Worm (Caenorhabditis elegans): ENCODE results near the gene col-127.
"Not testable (repeated sequence)": the region's sequence is repeated elsewhere in the genome, so short reads cannot be mapped to it uniquely, and the experiment has no call there.

Gene col-127

DNA sequence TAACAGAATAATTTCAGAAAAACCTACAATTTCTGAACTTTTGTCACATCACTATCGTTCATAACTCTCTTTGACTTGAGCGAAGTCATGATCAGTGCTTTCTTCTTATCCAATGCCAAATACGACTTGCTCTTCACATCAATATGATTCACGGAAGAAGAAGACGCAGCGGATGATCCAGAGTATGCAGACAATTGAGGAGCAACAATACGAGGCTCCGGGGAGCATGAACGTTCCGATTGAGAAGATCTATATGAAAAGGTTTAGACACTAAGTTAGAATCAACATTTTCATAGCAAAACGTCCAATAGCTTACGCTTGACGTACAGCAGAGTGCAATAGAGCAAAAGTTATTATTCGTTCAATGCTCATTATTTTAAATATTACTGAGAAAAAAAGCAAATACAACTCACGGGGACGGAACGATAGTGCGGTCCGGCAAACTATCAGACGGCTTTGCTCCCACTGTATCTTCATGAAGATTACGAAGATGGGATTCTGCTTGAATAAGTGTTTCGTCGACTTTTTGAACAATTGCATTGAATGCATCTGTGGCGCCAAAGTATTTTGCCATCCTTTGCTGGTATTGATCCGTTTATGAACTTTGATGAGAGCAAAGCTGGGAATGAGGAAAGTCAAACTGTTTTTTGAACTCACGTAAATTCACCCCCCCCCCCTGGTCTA is 5.3 kb downstream of the col-127 start, which contains the start of gene C05C12.5:
TSS of gene C05C12.5 (minus strand) at position 642 of the 684 bp plus-strand sequence.
- TF ChIP-seq ceh-43 (GFP tag; optimal IDR thresholded peaks at IDR 0.05) (no peak), unc-39 (tag; optimal IDR thresholded peaks at IDR 0.05) (no peak), unc-62 (GFP tag; optimal IDR thresholded peaks at IDR 0.05) (no peak), bed-3 (GFP tag; optimal IDR thresholded peaks at IDR 0.05) (no peak), M03D4.4 (tag; optimal IDR thresholded peaks at IDR 0.05) (no peak), lsy-2 (tag; optimal IDR thresholded peaks at IDR 0.05) (no peak), snpc-4 (tag; optimal IDR thresholded peaks at IDR 0.05) (no peak), flh-1 (GFP tag; optimal IDR thresholded peaks at IDR 0.05) (no peak), ceh-83 (GFP tag; optimal IDR thresholded peaks at IDR 0.05) (no peak), lin-13 (tag; optimal IDR thresholded peaks at IDR 0.05) (no peak)

- TF ChIP-seq ceh-39 (tag; optimal IDR thresholded peaks at IDR 0.05): no peak
- no peak for TF ChIP-seq nhr-237 (tag; optimal IDR thresholded peaks at IDR 0.05)
- no peak for TF ChIP-seq unc-62 (GFP tag; optimal IDR thresholded peaks at IDR 0.05)
- TF ChIP-seq tbx-8 (GFP tag; optimal IDR thresholded peaks at IDR 0.05): no peak
- no peak for TF ChIP-seq nhr-2 (tag; optimal IDR thresholded peaks at IDR 0.05)
- no peak for TF ChIP-seq lsy-2 (tag; optimal IDR thresholded peaks at IDR 0.05)
- no peak for TF ChIP-seq zip-8 (tag; optimal IDR thresholded peaks at IDR 0.05)
- TF ChIP-seq cnd-1 (tag; optimal IDR thresholded peaks at IDR 0.05): no peak
- TF ChIP-seq ham-2 (GFP tag; optimal IDR thresholded peaks at IDR 0.05): no peak
- no peak for TF ChIP-seq bed-3 (GFP tag; optimal IDR thresholded peaks at IDR 0.05)
- TF ChIP-seq elt-1 (tag; optimal IDR thresholded peaks at IDR 0.05; ENCODE audit: borderline replicate concordance, insufficient read depth): no peak
- no peak for TF ChIP-seq snpc-4 (tag; optimal IDR thresholded peaks at IDR 0.05)
- no peak for TF ChIP-seq unc-39 (tag; optimal IDR thresholded peaks at IDR 0.05)
- TF ChIP-seq sptf-1 (tag; optimal IDR thresholded peaks at IDR 0.05): no peak
Measured at ce11 chrIV:11259485-11259972, 6.5 kb downstream of the col-127 start, which contains the start of gene gtl-1. Gene gtl-1, minus strand, starts transcription at chrIV:11259535.

DNA sequence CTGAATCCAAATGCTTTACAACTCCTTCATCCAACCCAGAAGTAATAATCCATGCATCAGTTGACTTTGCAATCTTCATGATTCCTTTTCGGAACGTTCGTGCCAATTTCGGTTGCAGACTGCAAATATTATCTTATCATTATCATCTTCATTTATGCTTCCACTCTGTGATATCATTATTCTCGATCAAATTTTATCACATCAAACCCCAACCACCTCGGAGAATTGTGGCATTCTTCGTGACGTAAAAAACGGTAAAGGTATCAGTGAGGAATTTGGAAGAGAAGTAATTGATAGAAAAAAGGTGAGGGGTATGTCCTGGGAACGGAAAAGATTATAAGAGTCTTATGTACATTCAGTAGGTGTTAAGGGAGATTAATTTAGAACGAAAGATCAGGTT is 8.5 kb downstream of the col-127 start:
- TF ChIP-seq ceh-83 (GFP tag; optimal IDR thresholded peaks at IDR 0.05): no peak
- TF ChIP-seq nhr-237 (tag; optimal IDR thresholded peaks at IDR 0.05): no peak
- no peak for TF ChIP-seq mab-5 (tag; optimal IDR thresholded peaks at IDR 0.05)
- no peak for TF ChIP-seq bed-3 (GFP tag; optimal IDR thresholded peaks at IDR 0.05)
- no peak for TF ChIP-seq sem-2 (GFP tag; optimal IDR thresholded peaks at IDR 0.05)
- no peak for TF ChIP-seq nhr-76 (tag; optimal IDR thresholded peaks at IDR 0.05)
- TF ChIP-seq ceh-43 (GFP tag; optimal IDR thresholded peaks at IDR 0.05): no peak
- no peak for TF ChIP-seq mls-2 (tag; optimal IDR thresholded peaks at IDR 0.05)
- no peak for TF ChIP-seq mep-1 (tag; optimal IDR thresholded peaks at IDR 0.05)

DNA sequence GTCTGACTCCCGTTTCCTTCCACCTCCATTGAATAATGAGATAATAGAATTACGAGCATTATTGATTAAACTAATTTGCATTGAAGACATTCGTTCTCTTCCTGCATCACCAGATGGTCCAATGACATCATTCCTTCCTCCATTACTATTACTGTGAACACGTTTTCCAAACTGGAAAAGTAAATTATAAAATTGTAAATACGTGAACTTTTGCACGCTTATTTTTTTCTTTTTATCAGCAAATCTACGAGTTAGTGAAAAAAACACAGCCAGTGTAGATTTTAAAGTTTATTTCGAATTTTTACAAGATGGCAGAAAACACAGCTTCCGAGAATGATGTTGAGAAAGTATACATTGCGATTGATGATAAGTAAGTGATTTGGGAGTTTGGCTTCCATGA is 12.3 kb downstream of the col-127 start, which contains the start of gene C05C12.1:
TSS of gene C05C12.1 (plus strand) at position 301 of the 400 bp plus-strand sequence.
- not testable (repeated sequence) for TF ChIP-seq mab-5 (tag; optimal IDR thresholded peaks at IDR 0.05); elt-1 (tag; optimal IDR thresholded peaks at IDR 0.05; ENCODE audit: borderline replicate concordance, insufficient read depth); ceh-83 (GFP tag; optimal IDR thresholded peaks at IDR 0.05)

DNA sequence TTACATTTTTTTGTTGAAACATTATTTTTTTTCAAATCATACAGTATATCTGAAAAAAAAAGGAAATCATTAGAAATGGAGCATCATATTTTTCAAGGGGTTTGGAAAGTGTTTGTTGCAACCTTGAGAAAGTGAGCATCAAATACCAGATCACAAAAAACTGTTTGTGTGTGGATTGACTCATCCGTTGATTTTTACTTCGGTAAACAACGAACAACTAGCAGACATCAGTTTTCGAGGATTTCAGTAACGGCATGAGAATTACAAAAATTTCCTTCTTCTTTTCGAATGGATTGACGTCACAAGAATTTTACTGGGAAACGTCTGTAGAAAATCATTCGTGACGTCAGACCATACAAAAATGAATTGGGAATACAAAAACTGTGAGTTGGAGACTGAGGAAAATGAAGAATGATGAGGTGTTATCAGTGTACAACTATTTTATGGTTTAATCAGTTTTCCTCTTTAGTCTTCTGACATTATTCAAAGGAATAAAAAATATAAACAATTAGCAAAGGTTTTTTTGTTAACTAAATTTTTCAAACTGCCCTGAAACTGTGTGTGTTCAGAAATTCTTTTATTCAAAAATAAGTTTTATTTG is 17.9 kb downstream of the col-127 start, which contains the start of gene C05C12.4:
TSS of gene C05C12.4 (minus strand) at position 51 of the 601 bp plus-strand sequence.
- TF ChIP-seq flh-1 (GFP tag; optimal IDR thresholded peaks at IDR 0.05) (no peak), nhr-237 (tag; optimal IDR thresholded peaks at IDR 0.05) (no peak), ceh-39 (tag; optimal IDR thresholded peaks at IDR 0.05) (no peak), ceh-43 (GFP tag; optimal IDR thresholded peaks at IDR 0.05) (no peak), ces-1 (GFP tag; optimal IDR thresholded peaks at IDR 0.05) (no peak), tbx-8 (GFP tag; optimal IDR thresholded peaks at IDR 0.05) (no peak), nhr-2 (tag; optimal IDR thresholded peaks at IDR 0.05) (no peak), elt-1 (tag; optimal IDR thresholded peaks at IDR 0.05; ENCODE audit: borderline replicate concordance, insufficient read depth) (no peak), drap-1 (GFP tag; optimal IDR thresholded peaks at IDR 0.05) (no peak), blmp-1 (tag; optimal IDR thresholded peaks at IDR 0.05) (no peak), lin-13 (tag; optimal IDR thresholded peaks at IDR 0.05) (no peak), ceh-83 (GFP tag; optimal IDR thresholded peaks at IDR 0.05) (no peak), cnd-1 (tag; optimal IDR thresholded peaks at IDR 0.05) (no peak), unc-120 (tag; optimal IDR thresholded peaks at IDR 0.05; ENCODE audit: poor library complexity, severe bottlenecking) (no peak)

All from whole organism, mixed stage, embryonic.